Worm (Caenorhabditis elegans) whole organism, L3 larva: Measurements from ENCODE around the gene vha-18.

ENCODE experiments used
- hmg-11 ChIP-seq: sonication (generic microtip); optimal IDR thresholded peaks from 2 replicates; lab custom pipeline; 2016; ENCODE audit warnings: missing genetic modification characterization, missing compliant biosample characterization
- nhr-12 ChIP-seq: fragments of 150-350 bp; optimal IDR thresholded peaks from 2 replicates; lab custom pipeline; 2014; ENCODE audit warnings: missing biosample characterization, missing genetic modification characterization
- nhr-28 ChIP-seq: fragments of 150-350 bp; optimal IDR thresholded peaks from 2 replicates; lab custom pipeline; 2014; ENCODE audit warnings: missing biosample characterization, missing genetic modification characterization
- nhr-67 ChIP-seq: fragments of 150-350 bp; optimal IDR thresholded peaks from 2 replicates; lab custom pipeline; 2014; ENCODE audit warnings: missing biosample characterization, missing genetic modification characterization
- snpc-4 ChIP-seq: fragments of 150-350 bp; optimal IDR thresholded peaks from 2 replicates; lab custom pipeline; 2014; ENCODE audit warnings: missing biosample characterization, missing genetic modification characterization
- unc-62 ChIP-seq: fragments of 150-350 bp; sonication (generic microtip); optimal IDR thresholded peaks from 4 replicates; lab custom pipeline; 2014; ENCODE audit warnings: missing biosample characterization, missing genetic modification reagents, missing genetic modification characterization

DNA sequence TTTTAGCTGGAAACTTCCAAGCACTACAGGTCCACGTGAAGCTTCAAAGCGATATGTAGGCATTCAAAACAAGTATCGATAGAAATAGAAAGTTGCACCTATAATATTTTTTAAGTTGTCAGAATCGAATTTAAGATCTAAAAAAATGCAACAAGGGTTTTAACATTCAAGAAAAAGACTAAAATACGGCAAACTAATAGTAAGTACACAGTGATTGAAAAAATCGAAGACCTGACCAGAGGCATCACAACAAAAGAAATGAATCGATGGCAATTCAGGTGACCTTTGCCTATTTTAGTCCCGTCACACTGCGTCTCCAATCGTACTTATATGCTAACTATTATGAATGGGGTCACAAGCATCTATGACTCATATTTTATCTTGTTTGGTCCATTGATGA is 34.6 kb upstream of the vha-18 start, which contains the start of gene T23B12.5:
- no peak for TF ChIP-seq nhr-12 (tag; lab: Kevin White, UChicago)
- TF ChIP-seq unc-62 (GFP tag; lab: Kevin White, UChicago) = no peak
- no peak for TF ChIP-seq nhr-67 (tag; lab: Kevin White, UChicago)
- TF ChIP-seq snpc-4 (tag; lab: Kevin White, UChicago) = no peak
- TF ChIP-seq hmg-11 (tag; lab: Kevin White, UChicago) = no peak
- TF ChIP-seq nhr-28 = no peak
